Worm (Caenorhabditis elegans): ENCODE data around the gene mcm-7.
"Not testable (repeated sequence)": the region's sequence is repeated elsewhere in the genome, so short reads cannot be mapped to it uniquely, and the experiment has no call there.

The mcm-7 gene

ce11 chrV:4330820-4331219 lies 16.1 kb upstream of the mcm-7 start:
- TF ChIP-seq snpc-4 (tag; optimal IDR thresholded peaks at IDR 0.05) (no peak), fos-1 (tag; optimal IDR thresholded peaks at IDR 0.05) (no peak), lin-29 (GFP tag; IDR thresholded peaks at IDR 0.05) (no peak), fkh-10 (GFP tag; optimal IDR thresholded peaks at IDR 0.05) (no peak), ZK546.5 (tag; optimal IDR thresholded peaks at IDR 0.05) (no peak), D1046.2 (GFP tag; IDR thresholded peaks at IDR 0.05) (no peak), nhr-237 (tag; optimal IDR thresholded peaks at IDR 0.05) (no peak), ceh-32 (tag; optimal IDR thresholded peaks at IDR 0.05; ENCODE audit: poor library complexity) (no peak), dve-1 (tag; optimal IDR thresholded peaks at IDR 0.05; ENCODE audit: insufficient read depth) (no peak), ztf-11 (tag; optimal IDR thresholded peaks at IDR 0.05) (no peak)

ce11 chrV:4332450-4332849 lies 14.5 kb upstream of the mcm-7 start, which contains the start of gene oac-12:
Gene oac-12, minus strand, starts transcription at chrV:4332550.
- TF ChIP-seq mdt-29 (GFP tag; IDR thresholded peaks at IDR 0.05) (no peak), Y5F2A.4 (GFP tag; optimal IDR thresholded peaks at IDR 0.05) (no peak), ceh-20 (GFP tag; IDR thresholded peaks at IDR 0.05) (no peak), attf-4 (tag; optimal IDR thresholded peaks at IDR 0.05) (no peak), unc-130 (GFP tag; optimal IDR thresholded peaks at IDR 0.05) (no peak), pha-4 (GFP tag; IDR thresholded peaks at IDR 0.05) (no peak), pha-4 (tag; optimal IDR thresholded peaks at IDR 0.05) (no peak), unc-62 (GFP tag; optimal IDR thresholded peaks at IDR 0.05 in 1 of 2) (no peak), unc-62 (tag; optimal IDR thresholded peaks at IDR 0.05) (no peak), nhr-41 (GFP tag; IDR thresholded peaks at IDR 0.05) (no peak), nhr-10 (tag; optimal IDR thresholded peaks at IDR 0.05) (no peak), hlh-30 (tag; optimal IDR thresholded peaks at IDR 0.05; ENCODE audit: insufficient read depth) (no peak), ZK546.5 (tag; optimal IDR thresholded peaks at IDR 0.05) (no peak), fos-1 (tag; optimal IDR thresholded peaks at IDR 0.05) (no peak), ceh-82 (tag; optimal IDR thresholded peaks at IDR 0.05) (no peak), T20F7.1 (GFP tag; optimal IDR thresholded peaks at IDR 0.05) (no peak), lin-38 (GFP tag; IDR thresholded peaks at IDR 0.05) (no peak), dve-1 (tag; optimal IDR thresholded peaks at IDR 0.05; ENCODE audit: insufficient read depth) (no peak)

- peak in 1 of 2 experiments; percentile 76; a peak in 1 of 4 replicates for TF ChIP-seq madf-5 (GFP tag; IDR thresholded peaks at IDR 0.05)
Observed at ce11 chrV:4333518-4333917, 13.4 kb upstream of the mcm-7 start.

ce11 chrV:4336462-4336861 lies 10.5 kb upstream of the mcm-7 start, which contains the start of gene irld-1:
Gene irld-1, plus strand, starts transcription at chrV:4336762.
- not testable (repeated sequence) for TF ChIP-seq rbr-2 (tag; optimal IDR thresholded peaks at IDR 0.05); ZK546.5 (tag; optimal IDR thresholded peaks at IDR 0.05); Y75B8A.6 (GFP tag; IDR thresholded peaks at IDR 0.05)

- TF ChIP-seq spr-3 (GFP tag; optimal IDR thresholded peaks at IDR 0.05) (no peak), aly-2 (tag; optimal IDR thresholded peaks at IDR 0.05) (no peak), lin-38 (GFP tag; IDR thresholded peaks at IDR 0.05) (peak; percentile 43), dpl-1 (GFP tag; optimal IDR thresholded peaks at IDR 0.05) (peak; percentile 50), ZK337.2 (GFP tag; IDR thresholded peaks at IDR 0.05) (no peak)
Observed at ce11 chrV:4339479-4339878, 7.5 kb upstream of the mcm-7 start.

ce11 chrV:4341208-4341607 lies 5.8 kb upstream of the mcm-7 start, which contains the start of gene glrx-3:
Gene glrx-3, minus strand, starts transcription at chrV:4341308.
- TF ChIP-seq madf-9 (GFP tag; conservative IDR thresholded peaks at IDR 0.05): no peak
- no peak for TF ChIP-seq ZK337.2 (GFP tag; IDR thresholded peaks at IDR 0.05)
- peak; percentile 37; the same call in 1 of the 2 replicates for TF ChIP-seq lin-38 (GFP tag; IDR thresholded peaks at IDR 0.05)
- no peak for TF ChIP-seq egl-27 (tag; optimal IDR thresholded peaks at IDR 0.05)
- no peak; the same call in 1 of the 2 replicates for TF ChIP-seq T26A8.4 (GFP tag; IDR thresholded peaks at IDR 0.05)
- TF ChIP-seq F10B5.3 (tag; optimal IDR thresholded peaks at IDR 0.05): no peak
- TF ChIP-seq hlh-11 (tag; optimal IDR thresholded peaks at IDR 0.05): no peak
- no peak for TF ChIP-seq nhr-77 (tag; optimal IDR thresholded peaks at IDR 0.05)
- no peak for TF ChIP-seq ctbp-1 (GFP tag; IDR thresholded peaks at IDR 0.05)
